Fruit fly (Drosophila melanogaster): ENCODE data around the gene CG10514.

The CG10514 gene

dm6 chr3R:25275276-25275675, 4.4 kb downstream of the CG10514 start (continued):
- TF ChIP-seq hth (optimal IDR thresholded peaks at IDR 0.05): no peak
- no peak for TF ChIP-seq dm (GFP tag; optimal IDR thresholded peaks at IDR 0.05)
- no peak for TF ChIP-seq CG4328 (GFP tag; optimal IDR thresholded peaks at IDR 0.05)
- no peak for TF ChIP-seq ewg (GFP tag; optimal IDR thresholded peaks at IDR 0.05)
- peak; percentile 81 for TF ChIP-seq Fer1 (GFP tag; optimal IDR thresholded peaks at IDR 0.05)
- TF ChIP-seq Vsx1 (GFP tag; optimal IDR thresholded peaks at IDR 0.05): no peak
- no peak for TF ChIP-seq Usf (GFP tag; optimal IDR thresholded peaks at IDR 0.05)
- TF ChIP-seq HLH3B (GFP tag; IDR thresholded peaks at IDR 0.05): no peak
- no peak for TF ChIP-seq CG43689 (GFP tag; IDR thresholded peaks at IDR 0.05)
- TF ChIP-seq HHEX (GFP tag; optimal IDR thresholded peaks at IDR 0.05): peak; percentile 8
- TF ChIP-seq CG13287 (GFP tag; IDR thresholded peaks at IDR 0.05; ENCODE audit: partially characterized antibody): no peak
- TF ChIP-seq ftz-f1 (GFP tag; optimal IDR thresholded peaks at IDR 0.05): no peak
- no peak for TF ChIP-seq CG18476 (GFP tag; optimal IDR thresholded peaks at IDR 0.05)
- TF ChIP-seq HmgZ (tag; optimal IDR thresholded peaks at IDR 0.05): peak; percentile 46
- peak; percentile 67 for TF ChIP-seq Med (GFP tag)
- TF ChIP-seq CG30431 (GFP tag; optimal IDR thresholded peaks at IDR 0.05): no peak
- no peak for TF ChIP-seq CG3726 (GFP tag; IDR thresholded peaks at IDR 0.05)
- no peak for TF ChIP-seq hkb (optimal IDR thresholded peaks at IDR 0.05)
- peak; percentile 22; the same call in 1 of the 2 replicates for TF ChIP-seq hkb (GFP tag; IDR thresholded peaks at IDR 0.05)
- peak; percentile 68 for TF ChIP-seq CG18599 (GFP tag; optimal IDR thresholded peaks at IDR 0.05)
- no peak for TF ChIP-seq chinmo (GFP tag; IDR thresholded peaks at IDR 0.05; ENCODE audit: partially characterized antibody)
- TF ChIP-seq NK7.1 (GFP tag; optimal IDR thresholded peaks at IDR 0.05): no peak
- peak; percentile 14 for TF ChIP-seq eyg (GFP tag; optimal IDR thresholded peaks at IDR 0.05)
- no peak for TF ChIP-seq fd64A (GFP tag; optimal IDR thresholded peaks at IDR 0.05)
- TF ChIP-seq gcm2 (GFP tag; optimal IDR thresholded peaks at IDR 0.05): no peak
- TF ChIP-seq Bdp1 (GFP tag; optimal IDR thresholded peaks at IDR 0.05): no peak
- TF ChIP-seq CG14710 (tag; optimal IDR thresholded peaks at IDR 0.05): no peak
- TF ChIP-seq CG4854 (GFP tag; optimal IDR thresholded peaks at IDR 0.05): no peak
- no peak for TF ChIP-seq Sox102F (GFP tag; optimal IDR thresholded peaks at IDR 0.05)
- no peak for TF ChIP-seq sd (tag; optimal IDR thresholded peaks at IDR 0.05)
- TF ChIP-seq CG3065 (GFP tag; optimal IDR thresholded peaks at IDR 0.05): no peak
- TF ChIP-seq lola (GFP tag; optimal IDR thresholded peaks at IDR 0.05): no peak
- TF ChIP-seq NC2α (GFP tag; optimal IDR thresholded peaks at IDR 0.05): no peak
- TF ChIP-seq CG11456 (GFP tag; IDR thresholded peaks at IDR 0.05): no peak
- TF ChIP-seq dan (GFP tag; IDR thresholded peaks at IDR 0.05): no peak
- TF ChIP-seq br (optimal IDR thresholded peaks at IDR 0.05): no peak
- no peak for TF ChIP-seq CG32772 (GFP tag; IDR thresholded peaks at IDR 0.05)
- no peak for TF ChIP-seq CG15601 (tag; optimal IDR thresholded peaks at IDR 0.05)
- TF ChIP-seq CG30020 (tag; optimal IDR thresholded peaks at IDR 0.05): no peak
- no peak for TF ChIP-seq CG7357 (GFP tag; IDR thresholded peaks at IDR 0.05)
- no peak for TF ChIP-seq Atf-2 (GFP tag; optimal IDR thresholded peaks at IDR 0.05)
- no peak for TF ChIP-seq Pdp1 (GFP tag; optimal IDR thresholded peaks at IDR 0.05)
- no peak for TF ChIP-seq CG14050 (GFP tag; IDR thresholded peaks at IDR 0.05)
- TF ChIP-seq CG18619 (GFP tag; optimal IDR thresholded peaks at IDR 0.05): no peak
- no peak for TF ChIP-seq CoRest (tag; optimal IDR thresholded peaks at IDR 0.05)
- peak; percentile 61 for TF ChIP-seq sens (GFP tag)
